Worm (Caenorhabditis elegans) whole organism, L2 larva: Measurements from ENCODE around the gene ZC53.2.

Experiments used
- blmp-1 ChIP-seq: sonication (generic microtip); optimal IDR thresholded peaks from 2 replicates; lab custom pipeline; 2017; ENCODE audit warnings: missing genetic modification characterization, mild to moderate bottlenecking, missing compliant biosample characterization, antibody characterized with exemption, moderate library complexity; ENCODE audit not compliant: insufficient read depth
- nhr-12 ChIP-seq: fragments of 150-350 bp; optimal IDR thresholded peaks from 2 replicates; lab custom pipeline; 2014; ENCODE audit warnings: missing biosample characterization, missing genetic modification characterization
- nhr-23 ChIP-seq: fragments of 150-350 bp; optimal IDR thresholded peaks from 2 replicates; lab custom pipeline; 2014; ENCODE audit warnings: missing biosample characterization, missing genetic modification reagents, missing genetic modification characterization
- skn-1 ChIP-seq: sonication (generic microtip); optimal IDR thresholded peaks from 2 replicates; lab custom pipeline; 2017; ENCODE audit warnings: missing biosample characterization, missing genetic modification characterization
- snpc-4 ChIP-seq: fragments of 150-350 bp; optimal IDR thresholded peaks from 2 replicates; lab custom pipeline; 2014; ENCODE audit warnings: missing biosample characterization, missing genetic modification characterization
- ztf-11 ChIP-seq: sonication (generic microtip); optimal IDR thresholded peaks from 2 replicates; lab custom pipeline; 2017; ENCODE audit warnings: missing biosample characterization, missing genetic modification characterization
- ztf-4 ChIP-seq: fragments of 150-350 bp; optimal IDR thresholded peaks from 2 replicates; lab custom pipeline; 2014; ENCODE audit warnings: missing biosample characterization, missing genetic modification characterization

DNA sequence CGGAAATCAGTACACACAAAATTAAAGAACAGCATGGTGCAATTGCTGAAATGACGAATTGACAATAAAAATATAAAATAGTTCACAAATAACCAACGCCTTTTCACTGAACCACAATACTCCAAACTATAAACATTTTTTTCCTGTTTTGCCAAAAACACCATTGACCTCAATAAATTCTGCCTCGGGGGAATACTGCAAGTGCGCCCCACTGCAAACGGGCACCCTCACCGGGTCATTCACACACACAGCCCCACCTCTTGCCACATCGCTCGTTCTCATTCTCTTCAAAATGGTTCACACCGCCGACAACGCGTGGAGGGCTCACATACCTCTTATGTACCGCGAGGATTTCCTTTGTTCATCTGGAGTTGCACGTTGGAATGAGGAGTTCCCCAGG lies 9.0 kb downstream of the ZC53.2 start, which contains the start of gene rgs-9:
- TF ChIP-seq nhr-23 (no peak), skn-1 (tag; lab: Kevin White, UChicago) (no peak), nhr-12 (tag; lab: Kevin White, UChicago) (no peak), blmp-1 (tag; lab: Kevin White, UChicago) (no peak), ztf-4 (tag; lab: Kevin White, UChicago) (no peak), snpc-4 (no peak), ztf-11 (no peak)
